Fruit fly (Drosophila melanogaster) whole organism, embryonic: ENCODE results near the gene Zw.
A peak's percentile ranks its signal among the peaks of the same experiment; 100 is the strongest.

ENCODE experiments used
- Awh ChIP-seq: fragments of 200-800 bp; sonication (Bioruptor generic); IDR thresholded peaks from 2 replicates; pipeline ENCODE4, ENCODE4 v1.3.6; 2022; ENCODE audit warnings: missing biosample characterization, missing genetic modification characterization
- CG10366 ChIP-seq: fragments of 200-800 bp; sonication (Bioruptor generic); IDR thresholded peaks from 2 replicates; pipeline ENCODE4 v1.3.6; 2022; ENCODE audit warnings: missing biosample characterization, missing genetic modification characterization
- CG11093 ChIP-seq: fragments of 200-800 bp; sonication (Bioruptor generic); IDR thresholded peaks from 3 replicates; pipeline ENCODE4 v1.3.6; 2022; ENCODE audit warnings: missing biosample characterization, missing genetic modification characterization
- CG11695 ChIP-seq: fragments of 200-800 bp; sonication (Bioruptor generic); IDR thresholded peaks from 3 replicates; pipeline ENCODE4 v1.3.6; 2022; ENCODE audit warnings: missing biosample characterization, missing genetic modification characterization
- CG12299 ChIP-seq: fragments of 200-800 bp; sonication (Bioruptor generic); optimal IDR thresholded peaks from 2 replicates; lab custom pipeline; 2018; ENCODE audit warnings: missing biosample characterization, mild to moderate bottlenecking, missing genetic modification characterization
- CG12659 ChIP-seq: fragments of 200-800 bp; sonication (Bioruptor generic); optimal IDR thresholded peaks from 3 replicates; lab custom pipeline; 2017; ENCODE audit warnings: mild to moderate bottlenecking, missing biosample characterization, missing genetic modification reagents, missing genetic modification characterization
- CG13123 ChIP-seq: fragments of 200-800 bp; sonication (Bioruptor generic); optimal IDR thresholded peaks from 2 replicates; lab custom pipeline; 2016; ENCODE audit warnings: missing biosample characterization, missing genetic modification characterization
- CG14860 ChIP-seq: fragments of 200-800 bp; sonication (Bioruptor generic); IDR thresholded peaks from 3 replicates; pipeline ENCODE4 v1.3.6; 2022; ENCODE audit warnings: missing biosample characterization, missing genetic modification characterization; ENCODE audit not compliant: partially characterized antibody
- CG16815 ChIP-seq: fragments of 200-800 bp; sonication (Bioruptor generic); optimal IDR thresholded peaks from 3 replicates; lab custom pipeline; 2017; ENCODE audit warnings: missing biosample characterization, mild to moderate bottlenecking, missing genetic modification characterization
- CG16863 ChIP-seq: fragments of 200-800 bp; sonication (Bioruptor generic); optimal IDR thresholded peaks from 3 replicates; lab custom pipeline; 2016; ENCODE audit warnings: missing biosample characterization, missing genetic modification characterization
- CG17186 ChIP-seq: fragments of 200-800 bp; sonication (Bioruptor generic); optimal IDR thresholded peaks from 3 replicates; lab custom pipeline; 2017; ENCODE audit warnings: missing biosample characterization, missing genetic modification reagents, missing genetic modification characterization
- CG17359 ChIP-seq: fragments of 200-800 bp; sonication (Bioruptor generic); optimal IDR thresholded peaks from 3 replicates; lab custom pipeline; 2018; ENCODE audit warnings: missing biosample characterization, mild to moderate bottlenecking, missing genetic modification characterization, moderate library complexity
- CG17385 ChIP-seq: fragments of 200-800 bp; sonication (Bioruptor generic); optimal IDR thresholded peaks from 3 replicates; lab custom pipeline; 2018; ENCODE audit warnings: missing biosample characterization, mild to moderate bottlenecking, missing genetic modification characterization
- CG18011 ChIP-seq: fragments of 200-800 bp; sonication (Bioruptor generic); optimal IDR thresholded peaks from 2 replicates; lab custom pipeline; 2017; ENCODE audit warnings: missing biosample characterization, missing genetic modification characterization, mild to moderate bottlenecking, moderate library complexity, missing genotype
- CG18262 ChIP-seq: fragments of 200-800 bp; optimal IDR thresholded peaks from 3 replicates; lab custom pipeline; 2019; ENCODE audit warnings: missing biosample characterization, mild to moderate bottlenecking, missing genetic modification characterization, moderate library complexity
- CG2116 ChIP-seq: fragments of 200-800 bp; sonication (Bioruptor generic); optimal IDR thresholded peaks from 3 replicates; lab custom pipeline; 2018; ENCODE audit warnings: missing biosample characterization, mild to moderate bottlenecking, missing genetic modification characterization
- CG2202 ChIP-seq: fragments of 200-800 bp; sonication (Bioruptor generic); optimal IDR thresholded peaks from 2 replicates; lab custom pipeline; 2018; ENCODE audit warnings: missing biosample characterization, mild to moderate bottlenecking, missing genetic modification characterization
- CG3163 ChIP-seq: fragments of 200-800 bp; sonication (Bioruptor generic); optimal IDR thresholded peaks from 3 replicates; lab custom pipeline; 2016; ENCODE audit warnings: missing biosample characterization, missing genetic modification characterization
- CG32772 ChIP-seq: fragments of 200-800 bp; sonication (Bioruptor generic); IDR thresholded peaks from 2 replicates; pipeline ENCODE4 v1.3.6; 2022; ENCODE audit warnings: missing biosample characterization, missing genetic modification characterization
- CG3726 ChIP-seq: fragments of 200-800 bp; sonication (Bioruptor generic); IDR thresholded peaks from 3 replicates; pipeline ENCODE4, ENCODE4 v1.3.6; 2022; ENCODE audit warnings: missing biosample characterization, missing genetic modification characterization
- CG4424 ChIP-seq: fragments of 200-800 bp; sonication (Bioruptor generic); optimal IDR thresholded peaks from 3 replicates; lab custom pipeline; 2016; ENCODE audit warnings: missing biosample characterization, missing genetic modification characterization
- CG6689 ChIP-seq: fragments of 200-800 bp; sonication (Bioruptor generic); IDR thresholded peaks from 2 replicates; pipeline ENCODE4 v1.3.6; 2022; ENCODE audit warnings: missing biosample characterization, missing genetic modification characterization
- CG8281 ChIP-seq: fragments of 200-800 bp; sonication (Bioruptor generic); optimal IDR thresholded peaks from 2 replicates; lab custom pipeline; 2018; ENCODE audit warnings: missing biosample characterization, mild to moderate bottlenecking, missing genetic modification characterization, moderate library complexity
- Ets97D ChIP-seq: fragments of 200-800 bp; sonication (Bioruptor generic); optimal IDR thresholded peaks from 3 replicates; lab custom pipeline; 2016; ENCODE audit warnings: missing biosample characterization, missing genetic modification characterization
- Hey ChIP-seq: fragments of 200-800 bp; sonication (Bioruptor generic); optimal IDR thresholded peaks from 3 replicates; lab custom pipeline; 2018; ENCODE audit warnings: missing biosample characterization, mild to moderate bottlenecking, missing genetic modification characterization
- Hsf ChIP-seq: fragments of 200-800 bp; sonication (Bioruptor generic); optimal IDR thresholded peaks from 3 replicates; lab custom pipeline; 2016; ENCODE audit warnings: missing biosample characterization, missing genetic modification characterization
- MTF-1 ChIP-seq: fragments of 200-800 bp; sonication (Bioruptor generic); optimal IDR thresholded peaks from 2 replicates; lab custom pipeline; 2018; ENCODE audit warnings: missing biosample characterization, mild to moderate bottlenecking, missing genetic modification characterization, borderline replicate concordance
- Pdp1 ChIP-seq, 2 experiments: fragments of 200-800 bp; sonication (Bioruptor generic); optimal IDR thresholded peaks; 3 replicates each; lab custom pipeline; 2016; ENCODE audit warnings: missing biosample characterization in 2 of 2, missing genetic modification characterization in 2 of 2, mild to moderate bottlenecking in 1 of 2, moderate library complexity in 1 of 2
- Spps ChIP-seq: fragments of 200-800 bp; sonication (Bioruptor generic); optimal IDR thresholded peaks from 2 replicates; lab custom pipeline; 2018; ENCODE audit warnings: missing biosample characterization, mild to moderate bottlenecking, missing genetic modification characterization
- Stat92E ChIP-seq, 3 experiments: fragments of >200 bp in 2 of 3; fragments of 200-800 bp in 1 of 3; sonication (Bioruptor generic) in 1 of 3; optimal IDR thresholded peaks; 2 replicates each; lab custom pipeline; 2017 to 2019; ENCODE audit warnings: missing biosample characterization in 3 of 3, missing genetic modification characterization in 3 of 3, mild to moderate bottlenecking in 1 of 3, moderate library complexity in 1 of 3
- ato ChIP-seq: fragments of 200-800 bp; sonication (Bioruptor generic); IDR thresholded peaks from 2 replicates; pipeline ENCODE4 v1.3.6; 2022; ENCODE audit warnings: missing biosample characterization, missing genetic modification characterization; ENCODE audit not compliant: partially characterized antibody
- br ChIP-seq: fragments of >200 bp; optimal IDR thresholded peaks from 2 replicates; lab custom pipeline; 2017
- cato ChIP-seq: fragments of 200-800 bp; sonication (Bioruptor generic); optimal IDR thresholded peaks from 2 replicates; lab custom pipeline; 2016; ENCODE audit warnings: missing biosample characterization, missing genetic modification characterization, borderline replicate concordance
- cwo ChIP-seq: fragments of 200-800 bp; sonication (Bioruptor generic); optimal IDR thresholded peaks from 3 replicates; lab custom pipeline; 2017; ENCODE audit warnings: missing biosample characterization, missing genetic modification characterization, mild to moderate bottlenecking, moderate library complexity, missing genetic modification reagents
- dan ChIP-seq: fragments of 200-800 bp; sonication (Bioruptor generic); IDR thresholded peaks from 2 replicates; pipeline ENCODE4 v1.3.6; 2022; ENCODE audit warnings: missing biosample characterization, missing genetic modification characterization
- dimm ChIP-seq: fragments of 200-800 bp; sonication (Bioruptor generic); IDR thresholded peaks from 2 replicates; pipeline ENCODE4 v1.3.6; 2022; ENCODE audit warnings: missing biosample characterization, missing genetic modification characterization
- dmrt11E ChIP-seq: fragments of 200-800 bp; sonication (Bioruptor generic); optimal IDR thresholded peaks from 3 replicates; lab custom pipeline; 2018; ENCODE audit warnings: missing biosample characterization, mild to moderate bottlenecking, missing genetic modification characterization, moderate library complexity
- dysf ChIP-seq: fragments of 200-800 bp; sonication (Bioruptor generic); IDR thresholded peaks from 3 replicates; pipeline ENCODE4 v1.3.6; 2022; ENCODE audit warnings: missing biosample characterization, missing genetic modification characterization
- emc ChIP-seq: fragments of 200-800 bp; sonication (Bioruptor generic); optimal IDR thresholded peaks from 2 replicates; lab custom pipeline; 2016; ENCODE audit warnings: missing biosample characterization, missing genetic modification characterization
- fd64A ChIP-seq: fragments of 200-800 bp; sonication (Bioruptor generic); optimal IDR thresholded peaks from 3 replicates; lab custom pipeline; 2018; ENCODE audit warnings: missing biosample characterization, mild to moderate bottlenecking, missing genetic modification characterization
- lilli ChIP-seq: fragments of 200-800 bp; sonication (Bioruptor generic); optimal IDR thresholded peaks from 3 replicates; lab custom pipeline; 2016; ENCODE audit warnings: missing biosample characterization, missing genetic modification characterization
- oc ChIP-seq: fragments of 200-800 bp; sonication (Bioruptor generic); optimal IDR thresholded peaks from 2 replicates; lab custom pipeline; 2018; ENCODE audit warnings: missing biosample characterization, mild to moderate bottlenecking, missing genetic modification characterization, moderate library complexity
- run ChIP-seq: fragments of 200-800 bp; sonication (Bioruptor generic); optimal IDR thresholded peaks from 3 replicates; lab custom pipeline; 2018; ENCODE audit warnings: missing biosample characterization, mild to moderate bottlenecking, missing genetic modification characterization
- sug ChIP-seq: fragments of 200-800 bp; optimal IDR thresholded peaks from 2 replicates; lab custom pipeline; 2019; ENCODE audit warnings: missing biosample characterization, mild to moderate bottlenecking, missing genetic modification characterization, moderate library complexity
- tin ChIP-seq: fragments of 200-800 bp; sonication (Bioruptor generic); optimal IDR thresholded peaks from 3 replicates; lab custom pipeline; 2016; ENCODE audit warnings: missing biosample characterization, missing genetic modification characterization
- tio ChIP-seq: fragments of 200-800 bp; sonication (Bioruptor generic); optimal IDR thresholded peaks from 2 replicates; lab custom pipeline; 2017; ENCODE audit warnings: missing biosample characterization, missing genetic modification characterization, inconsistent platforms
- tll ChIP-seq, 2 experiments: fragments of 200-800 bp in 1 of 2; fragments of >200 bp in 1 of 2; sonication (Bioruptor generic) in 1 of 2; optimal IDR thresholded peaks; 2 replicates each; lab custom pipeline; 2017 to 2019; ENCODE audit warnings: missing biosample characterization in 2 of 2, missing genetic modification characterization in 2 of 2, mild to moderate bottlenecking in 1 of 2, moderate library complexity in 1 of 2
- trh ChIP-seq: fragments of 200-800 bp; sonication (Bioruptor generic); optimal IDR thresholded peaks from 2 replicates; lab custom pipeline; 2016; ENCODE audit warnings: missing biosample characterization, missing genetic modification characterization
- zen2 ChIP-seq: fragments of 200-800 bp; sonication (Bioruptor generic); IDR thresholded peaks from 3 replicates; pipeline ENCODE4 v1.3.6; 2022; ENCODE audit warnings: missing biosample characterization, missing genetic modification characterization; ENCODE audit not compliant: partially characterized antibody

Zw gene

dm6 chrX:19642819-19643504 lies 24.1 kb upstream of the Zw start, which contains the start of the genes CG12237 and Sec61gamma (continued):
- TF ChIP-seq Hsf (no peak), zen2 (GFP tag; lab: Robert Waterston, UW) (no peak), CG32772 (GFP tag; lab: Robert Waterston, UW) (no peak), ato (GFP tag; lab: Robert Waterston, UW) (no peak), CG17186 (GFP tag; lab: Kevin White, UChicago) (peak; percentile 29), tin (no peak), Awh (GFP tag; lab: Robert Waterston, UW) (no peak), emc (GFP tag; lab: Kevin White, UChicago) (no peak), dan (GFP tag; lab: Robert Waterston, UW) (no peak), CG14860 (GFP tag; lab: Robert Waterston, UW) (no peak), CG2116 (GFP tag; lab: Kevin White, UChicago) (peak; percentile 43), CG3163 (GFP tag; lab: Kevin White, UChicago) (no peak), Hey (no peak), Pdp1 (GFP tag; optimal IDR thresholded peaks at IDR 0.05; lab: Kevin White, UChicago) (peak in 1 of 2 experiments; percentile 38), CG13123 (no peak), dimm (no peak), CG17385 (GFP tag; lab: Kevin White, UChicago) (peak; percentile 9), CG17359 (tag; lab: Kevin White, UChicago) (peak; percentile 26), CG11093 (GFP tag; lab: Robert Waterston, UW) (no peak), dysf (0 out of 3 replicates have a peak, but pooled peaks have one; percentile 50), lilli (GFP tag; lab: Kevin White, UChicago) (peak; percentile 25), Spps (tag; lab: Kevin White, UChicago) (no peak), CG3726 (GFP tag; lab: Robert Waterston, UW) (no peak), CG18262 (tag; lab: Kevin White, UChicago) (no peak), cwo (GFP tag; lab: Kevin White, UChicago) (no peak), Ets97D (GFP tag; lab: Kevin White, UChicago) (peak; percentile 93), tio (GFP tag; lab: Kevin White, UChicago) (no peak), CG6689 (GFP tag; lab: Robert Waterston, UW) (no peak), oc (tag; lab: Kevin White, UChicago) (no peak), dmrt11E (tag; lab: Kevin White, UChicago) (peak; percentile 6), CG10366 (GFP tag; lab: Robert Waterston, UW) (peak; percentile 21; the same call in 1 of the 2 replicates), CG2202 (tag; lab: Kevin White, UChicago) (no peak), MTF-1 (GFP tag; lab: Kevin White, UChicago) (no peak), CG12299 (no peak), tll (GFP tag; optimal IDR thresholded peaks at IDR 0.05; lab: Kevin White, UChicago) (no peak), Stat92E (GFP tag; optimal IDR thresholded peaks at IDR 0.05; lab: Kevin White, UChicago) (peak in 1 of 3 experiments; percentile 56), trh (GFP tag; lab: Kevin White, UChicago) (no peak), run (tag; lab: Kevin White, UChicago) (no peak), CG11695 (GFP tag; lab: Robert Waterston, UW) (no peak), CG18011 (peak; percentile 96), CG16815 (GFP tag; lab: Kevin White, UChicago) (no peak), br (lab: Kevin White, UChicago) (no peak), sug (peak; percentile 44), cato (GFP tag; lab: Kevin White, UChicago) (no peak), CG12659 (GFP tag; lab: Kevin White, UChicago) (peak; percentile 77), CG16863 (GFP tag; lab: Kevin White, UChicago) (no peak), fd64A (GFP tag; lab: Kevin White, UChicago) (no peak), CG4424 (GFP tag; lab: Kevin White, UChicago) (no peak), CG8281 (tag; lab: Kevin White, UChicago) (no peak)
